Fruit fly (Drosophila melanogaster) whole organism, embryonic: ENCODE results near the gene CNMaR.

Experiments
- Abd-B ChIP-seq: fragments of 200-800 bp; sonication (Bioruptor generic); optimal IDR thresholded peaks from 2 replicates; lab custom pipeline; 2018; ENCODE audit warnings: missing biosample characterization, mild to moderate bottlenecking, missing genetic modification characterization, moderate library complexity
- CG11456 ChIP-seq: fragments of 200-800 bp; sonication (Bioruptor generic); IDR thresholded peaks from 3 replicates; pipeline ENCODE4 v1.3.6; 2022; ENCODE audit warnings: missing biosample characterization, missing genetic modification characterization
- CG11723 ChIP-seq: fragments of 200-800 bp; sonication (Bioruptor generic); optimal IDR thresholded peaks from 2 replicates; lab custom pipeline; 2017; ENCODE audit warnings: missing biosample characterization, mild to moderate bottlenecking, missing genetic modification characterization
- CG12071 ChIP-seq: fragments of 200-800 bp; sonication (Bioruptor generic); optimal IDR thresholded peaks from 3 replicates; lab custom pipeline; 2018; ENCODE audit warnings: missing biosample characterization, mild to moderate bottlenecking, missing genetic modification characterization
- CG15269 ChIP-seq: fragments of 200-800 bp; sonication (Bioruptor generic); optimal IDR thresholded peaks from 2 replicates; lab custom pipeline; 2018; ENCODE audit warnings: missing biosample characterization, mild to moderate bottlenecking, missing genetic modification characterization, moderate library complexity
- CG15514 ChIP-seq: fragments of 200-800 bp; sonication (Bioruptor generic); optimal IDR thresholded peaks from 3 replicates; lab custom pipeline; 2017; ENCODE audit warnings: missing biosample characterization, missing genetic modification characterization, mild to moderate bottlenecking, moderate library complexity, missing genetic modification reagents
- CG18619 ChIP-seq: fragments of 200-800 bp; sonication (Bioruptor generic); optimal IDR thresholded peaks from 3 replicates; lab custom pipeline; 2017; ENCODE audit warnings: missing biosample characterization, mild to moderate bottlenecking, missing genetic modification characterization
- CG31224 ChIP-seq: fragments of 200-800 bp; sonication (Bioruptor generic); IDR thresholded peaks from 2 replicates; pipeline ENCODE4 v1.3.6; 2022; ENCODE audit warnings: missing biosample characterization, missing genetic modification characterization
- CG42726 ChIP-seq: fragments of 200-800 bp; sonication (Bioruptor generic); IDR thresholded peaks from 2 replicates; pipeline ENCODE4 v1.3.6; 2022; ENCODE audit warnings: missing biosample characterization, missing genetic modification characterization; ENCODE audit not compliant: partially characterized antibody
- CG6689 ChIP-seq: fragments of 200-800 bp; sonication (Bioruptor generic); IDR thresholded peaks from 2 replicates; pipeline ENCODE4 v1.3.6; 2022; ENCODE audit warnings: missing biosample characterization, missing genetic modification characterization
- CG7271 ChIP-seq: fragments of 200-800 bp; sonication (Bioruptor generic); optimal IDR thresholded peaks from 2 replicates; lab custom pipeline; 2018; ENCODE audit warnings: missing biosample characterization, mild to moderate bottlenecking, missing genetic modification characterization, moderate library complexity
- CG7556 ChIP-seq: fragments of 200-800 bp; sonication (Bioruptor generic); optimal IDR thresholded peaks from 2 replicates; lab custom pipeline; 2017; ENCODE audit warnings: missing biosample characterization, mild to moderate bottlenecking, missing genetic modification characterization
- CG7786 ChIP-seq: fragments of 200-800 bp; sonication (Bioruptor generic); optimal IDR thresholded peaks from 2 replicates; lab custom pipeline; 2016; ENCODE audit warnings: missing biosample characterization, missing genetic modification characterization
- CG8281 ChIP-seq: fragments of 200-800 bp; sonication (Bioruptor generic); optimal IDR thresholded peaks from 2 replicates; lab custom pipeline; 2018; ENCODE audit warnings: missing biosample characterization, mild to moderate bottlenecking, missing genetic modification characterization, moderate library complexity
- CG8944 ChIP-seq: fragments of 200-800 bp; sonication (Bioruptor generic); optimal IDR thresholded peaks from 3 replicates; lab custom pipeline; 2016; ENCODE audit warnings: missing biosample characterization, missing genetic modification characterization
- CG9437 ChIP-seq: fragments of 200-800 bp; sonication (Bioruptor generic); optimal IDR thresholded peaks from 2 replicates; lab custom pipeline; 2018; ENCODE audit warnings: missing biosample characterization, mild to moderate bottlenecking, missing genetic modification characterization
- CG9727 ChIP-seq: fragments of 200-800 bp; sonication (Bioruptor generic); optimal IDR thresholded peaks from 3 replicates; lab custom pipeline; 2017; ENCODE audit warnings: missing biosample characterization, mild to moderate bottlenecking, missing genetic modification characterization
- Chrac-16 ChIP-seq: fragments of 200-800 bp; sonication (Bioruptor generic); optimal IDR thresholded peaks from 3 replicates; lab custom pipeline; 2016; ENCODE audit warnings: missing biosample characterization, missing genetic modification characterization
- Dbx ChIP-seq: fragments of 200-800 bp; sonication (Bioruptor generic); IDR thresholded peaks from 3 replicates; pipeline ENCODE4 v1.3.6; 2022; ENCODE audit warnings: missing biosample characterization, missing genetic modification characterization
- ERR ChIP-seq: fragments of 200-800 bp; sonication (Bioruptor generic); optimal IDR thresholded peaks from 2 replicates; lab custom pipeline; 2016; ENCODE audit warnings: missing biosample characterization, missing genetic modification characterization
- Hand ChIP-seq: fragments of 200-800 bp; sonication (Bioruptor generic); optimal IDR thresholded peaks from 2 replicates; lab custom pipeline; 2017; ENCODE audit warnings: mild to moderate bottlenecking, missing biosample characterization, missing genetic modification reagents, missing genetic modification characterization
- Hmr ChIP-seq: fragments of 200-800 bp; sonication (Bioruptor generic); optimal IDR thresholded peaks from 3 replicates; lab custom pipeline; 2017; ENCODE audit warnings: mild to moderate bottlenecking, missing biosample characterization, missing genetic modification reagents, missing genetic modification characterization
- Kr ChIP-seq: fragments of 200-800 bp; sonication (Bioruptor generic); optimal IDR thresholded peaks from 2 replicates; lab custom pipeline; 2017; ENCODE audit warnings: missing biosample characterization, mild to moderate bottlenecking, missing genetic modification characterization
- Mad ChIP-seq: fragments of 200-800 bp; sonication (Bioruptor generic); optimal IDR thresholded peaks from 2 replicates; lab custom pipeline; 2016; ENCODE audit warnings: missing biosample characterization, missing genetic modification characterization
- Meics ChIP-seq: fragments of 200-800 bp; sonication (Bioruptor generic); optimal IDR thresholded peaks from 2 replicates; lab custom pipeline; 2017; ENCODE audit warnings: missing biosample characterization, mild to moderate bottlenecking, missing genetic modification characterization
- NFAT ChIP-seq: fragments of 200-800 bp; sonication (Bioruptor generic); IDR thresholded peaks from 2 replicates; pipeline ENCODE4 v1.3.6; 2022; ENCODE audit warnings: missing biosample characterization, missing genetic modification characterization
- Nf-YC ChIP-seq: fragments of 200-800 bp; optimal IDR thresholded peaks from 3 replicates; lab custom pipeline; 2019; ENCODE audit warnings: missing biosample characterization, mild to moderate bottlenecking, missing genetic modification characterization, moderate library complexity
- Sox102F ChIP-seq: fragments of 200-800 bp; sonication (Bioruptor generic); optimal IDR thresholded peaks from 2 replicates; lab custom pipeline; 2018; ENCODE audit warnings: missing biosample characterization, mild to moderate bottlenecking, missing genetic modification characterization, moderate library complexity
- Sry-δ ChIP-seq: fragments of 200-800 bp; sonication (Bioruptor generic); optimal IDR thresholded peaks from 2 replicates; lab custom pipeline; 2016; ENCODE audit warnings: missing biosample characterization, missing genetic modification characterization
- Ssrp ChIP-seq: fragments of 200-800 bp; sonication (Bioruptor generic); optimal IDR thresholded peaks from 2 replicates; lab custom pipeline; 2018; ENCODE audit warnings: missing biosample characterization, mild to moderate bottlenecking, missing genetic modification characterization, moderate library complexity
- Vsx1 ChIP-seq: fragments of 200-800 bp; sonication (Bioruptor generic); optimal IDR thresholded peaks from 2 replicates; lab custom pipeline; 2017; ENCODE audit warnings: missing biosample characterization, mild to moderate bottlenecking, missing genetic modification characterization, missing genetic modification reagents
- bbx ChIP-seq: fragments of 200-800 bp; sonication (Bioruptor generic); IDR thresholded peaks from 2 replicates; pipeline ENCODE4 v1.3.6; 2022; ENCODE audit warnings: missing biosample characterization, missing genetic modification characterization; ENCODE audit not compliant: partially characterized antibody
- chinmo ChIP-seq: fragments of 200-800 bp; sonication (Bioruptor generic); IDR thresholded peaks from 4 replicates; pipeline ENCODE4 v1.3.6; 2022; ENCODE audit warnings: missing biosample characterization, missing genetic modification characterization; ENCODE audit not compliant: partially characterized antibody
- dati ChIP-seq: fragments of 200-800 bp; sonication (Bioruptor generic); IDR thresholded peaks from 2 replicates; pipeline ENCODE4 v1.3.6; 2022; ENCODE audit warnings: missing biosample characterization, missing genetic modification characterization
- dpn ChIP-seq, 2 experiments: fragments of 200-800 bp; sonication (Bioruptor generic); optimal IDR thresholded peaks; 3 replicates each; lab custom pipeline; 2016; ENCODE audit warnings: missing biosample characterization in 2 of 2, missing genetic modification characterization in 2 of 2
- ewg ChIP-seq: fragments of 200-800 bp; sonication (Bioruptor generic); optimal IDR thresholded peaks from 3 replicates; lab custom pipeline; 2017; ENCODE audit warnings: mild to moderate bottlenecking, missing biosample characterization, missing genetic modification reagents, missing genetic modification characterization
- hkb ChIP-seq, 2 experiments: fragments of 200-800 bp in 1 of 2; fragments of >200 bp in 1 of 2; sonication (Bioruptor generic) in 1 of 2; IDR thresholded peaks in 1 of 2; optimal IDR thresholded peaks in 1 of 2; 2 replicates each; pipeline versions ENCODE4 v1.3.6 to Lab custom; 2017 to 2022; ENCODE audit warnings: missing biosample characterization in 1 of 2, missing genetic modification characterization in 1 of 2
- ken ChIP-seq: fragments of 200-800 bp; sonication (Bioruptor generic); IDR thresholded peaks from 3 replicates; pipeline ENCODE4 v1.3.6; 2022; ENCODE audit warnings: missing biosample characterization, missing genetic modification characterization
- lab ChIP-seq: fragments of 200-800 bp; sonication (Bioruptor generic); optimal IDR thresholded peaks from 3 replicates; lab custom pipeline; 2017; ENCODE audit warnings: missing biosample characterization, missing genetic modification characterization, mild to moderate bottlenecking, moderate library complexity, missing genetic modification reagents
- lilli ChIP-seq: fragments of 200-800 bp; sonication (Bioruptor generic); optimal IDR thresholded peaks from 3 replicates; lab custom pipeline; 2016; ENCODE audit warnings: missing biosample characterization, missing genetic modification characterization
- org-1 ChIP-seq: fragments of 200-800 bp; sonication (Bioruptor generic); optimal IDR thresholded peaks from 2 replicates; lab custom pipeline; 2017; ENCODE audit warnings: missing biosample characterization, missing genetic modification characterization
- p53 ChIP-seq: fragments of 200-800 bp; sonication (Bioruptor generic); optimal IDR thresholded peaks from 2 replicates; lab custom pipeline; 2016; ENCODE audit warnings: missing biosample characterization, missing genetic modification characterization
- prd ChIP-seq, 3 experiments: fragments of >200 bp in 2 of 3; fragments of 200-800 bp in 1 of 3; sonication (Bioruptor generic) in 1 of 3; optimal IDR thresholded peaks in 2 of 3; IDR thresholded peaks in 1 of 3; 2 replicates in 2 of 3; 3 replicates in 1 of 3; pipeline versions ENCODE4 v1.3.6 to Lab custom; 2017 to 2022; ENCODE audit warnings: missing biosample characterization in 1 of 3, missing genetic modification characterization in 1 of 3
- row ChIP-seq: fragments of 200-800 bp; sonication (Bioruptor generic); IDR thresholded peaks from 3 replicates; pipeline ENCODE4 v1.3.6; 2022; ENCODE audit warnings: missing biosample characterization, missing genetic modification characterization
- sens ChIP-seq: fragments of 200-800 bp; sonication (Bioruptor generic); peaks from one replicate; lab custom pipeline; 2016; ENCODE audit warnings: missing biosample characterization, missing genetic modification characterization
- slou ChIP-seq: fragments of 200-800 bp; sonication (Bioruptor generic); optimal IDR thresholded peaks from 3 replicates; lab custom pipeline; 2016; ENCODE audit warnings: missing biosample characterization, missing genetic modification characterization
- sna ChIP-seq: fragments of 200-800 bp; sonication (Bioruptor generic); IDR thresholded peaks from 2 replicates; pipeline ENCODE4 v1.3.6; 2022; ENCODE audit warnings: missing biosample characterization, missing genetic modification characterization; ENCODE audit not compliant: partially characterized antibody
- ssp ChIP-seq: fragments of 200-800 bp; sonication (Bioruptor generic); IDR thresholded peaks from 2 replicates; pipeline ENCODE4 v1.3.6; 2022; ENCODE audit warnings: missing biosample characterization, missing genetic modification characterization
- stc ChIP-seq: fragments of 200-800 bp; sonication (Bioruptor generic); IDR thresholded peaks from 2 replicates; pipeline ENCODE4 v1.3.6; 2022; ENCODE audit warnings: missing biosample characterization, missing genetic modification characterization
- tgo ChIP-seq: fragments of 200-800 bp; sonication (Bioruptor generic); IDR thresholded peaks from 3 replicates; pipeline ENCODE4 v1.3.6; 2022; ENCODE audit warnings: missing biosample characterization, missing genetic modification characterization

CNMaR gene

dm6 chr3L:9695647-9696046 lies 51.7 kb downstream of the CNMaR start (continued):
- TF ChIP-seq CG8281 (tag; lab: Kevin White, UChicago) = peak; percentile 16
- TF ChIP-seq Abd-B (GFP tag; lab: Kevin White, UChicago) = no peak
- no peak for TF ChIP-seq Dbx
- TF ChIP-seq CG7271 = no peak
- TF ChIP-seq Kr (GFP tag; lab: Kevin White, UChicago) = no peak
- TF ChIP-seq CG11723 = no peak
- no peak for TF ChIP-seq stc (GFP tag; lab: Robert Waterston, UW)
- peak; percentile 52; the same call in 2 of the 3 replicates for TF ChIP-seq row
- TF ChIP-seq CG7786 (GFP tag; lab: Kevin White, UChicago) = no peak
- TF ChIP-seq bbx (GFP tag; lab: Robert Waterston, UW) = no peak
- no peak for TF ChIP-seq Sry-δ
- peak; percentile 39 for TF ChIP-seq CG9437 (GFP tag; lab: Kevin White, UChicago)
- no peak for TF ChIP-seq prd (optimal IDR thresholded peaks at IDR 0.05; lab: Kevin White, UChicago)
- 0 out of 3 replicates have a peak, but pooled peaks have one; percentile 11 for TF ChIP-seq prd (GFP tag; IDR thresholded peaks at IDR 0.05; lab: Robert Waterston, UW)
- peak; percentile 26 for TF ChIP-seq CG9727 (GFP tag; lab: Kevin White, UChicago)
- no peak for TF ChIP-seq ssp (GFP tag; lab: Robert Waterston, UW)
- peak; percentile 66 for TF ChIP-seq CG7556
- TF ChIP-seq CG6689 (GFP tag; lab: Robert Waterston, UW) = peak; percentile 24
- peak; percentile 46 for TF ChIP-seq Hmr (GFP tag; lab: Kevin White, UChicago)
- TF ChIP-seq p53 (GFP tag; lab: Kevin White, UChicago) = no peak
- no peak for TF ChIP-seq NFAT (GFP tag; lab: Robert Waterston, UW)
- no peak for TF ChIP-seq CG42726
- TF ChIP-seq Chrac-16 (GFP tag; lab: Kevin White, UChicago) = no peak
- TF ChIP-seq dpn (GFP tag; optimal IDR thresholded peaks at IDR 0.05; lab: Kevin White, UChicago) = peak in 1 of 2 experiments; percentile 8
- TF ChIP-seq CG12071 = no peak
- peak; percentile 6 for TF ChIP-seq Vsx1 (GFP tag; lab: Kevin White, UChicago)
- TF ChIP-seq slou (GFP tag; lab: Kevin White, UChicago) = peak; percentile 35
- no peak for TF ChIP-seq hkb (optimal IDR thresholded peaks at IDR 0.05; lab: Kevin White, UChicago)
- TF ChIP-seq hkb (GFP tag; IDR thresholded peaks at IDR 0.05; lab: Robert Waterston, UW) = no peak
- TF ChIP-seq CG18619 = peak; percentile 13
- TF ChIP-seq CG15269 (tag; lab: Kevin White, UChicago) = peak; percentile 67
- TF ChIP-seq CG31224 = no peak
- peak; percentile 34 for TF ChIP-seq Ssrp (tag; lab: Kevin White, UChicago)
- TF ChIP-seq Meics = peak; percentile 41
- no peak for TF ChIP-seq CG15514
- peak; percentile 43 for TF ChIP-seq Nf-YC (tag; lab: Kevin White, UChicago)
- peak; percentile 64 for TF ChIP-seq sens (GFP tag; lab: Kevin White, UChicago)
- TF ChIP-seq org-1 (GFP tag; lab: Kevin White, UChicago) = peak; percentile 20
- TF ChIP-seq Hand (GFP tag; lab: Kevin White, UChicago) = no peak
- TF ChIP-seq sna (GFP tag; lab: Robert Waterston, UW) = no peak
- TF ChIP-seq ERR (GFP tag; lab: Kevin White, UChicago) = no peak
- TF ChIP-seq tgo (GFP tag; lab: Robert Waterston, UW) = no peak
- peak; percentile 16 for TF ChIP-seq ewg (GFP tag; lab: Kevin White, UChicago)
- no peak for TF ChIP-seq lab
- peak; percentile 68 for TF ChIP-seq Sox102F (GFP tag; lab: Kevin White, UChicago)
- no peak for TF ChIP-seq ken (GFP tag; lab: Robert Waterston, UW)
- TF ChIP-seq lilli (GFP tag; lab: Kevin White, UChicago) = peak; percentile 13
- no peak for TF ChIP-seq dati (GFP tag; lab: Robert Waterston, UW)
- TF ChIP-seq chinmo (GFP tag; lab: Robert Waterston, UW) = no peak
- no peak for TF ChIP-seq Mad (GFP tag; lab: Kevin White, UChicago)
- TF ChIP-seq CG11456 (GFP tag; lab: Robert Waterston, UW) = no peak
- TF ChIP-seq CG8944 = no peak
